Worm (Caenorhabditis elegans) whole organism, early embryonic: ENCODE measurements around the gene srdh-1.

Experiments used
- aly-1 ChIP-seq: sonication (generic microtip); optimal IDR thresholded peaks from 2 replicates; lab custom pipeline; 2016; ENCODE audit warnings: missing genetic modification characterization, missing compliant biosample characterization
- ama-1 ChIP-seq: fragments of 150-350 bp; optimal IDR thresholded peaks from 2 replicates; lab custom pipeline; 2014
- ceh-13 ChIP-seq: fragments of 200-800 bp; sonication (Bioruptor generic); optimal IDR thresholded peaks from 2 replicates; lab custom pipeline; 2018; ENCODE audit warnings: mild to moderate bottlenecking, missing genetic modification characterization, missing compliant biosample characterization
- ets-7 ChIP-seq: sonication (generic microtip); optimal IDR thresholded peaks from 2 replicates; lab custom pipeline; 2016; ENCODE audit warnings: missing genotype, missing genetic modification characterization, missing compliant biosample characterization
- flt-1 ChIP-seq: fragments of 200-800 bp; sonication (Bioruptor generic); IDR thresholded peaks from 2 replicates; pipeline ENCODE4 v1.3.6; 2022; ENCODE audit warnings: missing genetic modification characterization, missing compliant biosample characterization
- hmbx-1 ChIP-seq: sonication (generic microtip); optimal IDR thresholded peaks from 2 replicates; lab custom pipeline; 2016; ENCODE audit warnings: mild to moderate bottlenecking, missing genetic modification characterization, missing compliant biosample characterization
- hmg-4 ChIP-seq: fragments of 200-800 bp; sonication (Bioruptor generic); optimal IDR thresholded peaks from 2 replicates; lab custom pipeline; 2018; ENCODE audit warnings: mild to moderate bottlenecking, missing genetic modification characterization, missing compliant biosample characterization
- hnd-1 ChIP-seq: sonication (generic microtip); optimal IDR thresholded peaks from 2 replicates; lab custom pipeline; 2016; ENCODE audit warnings: missing genetic modification characterization, missing compliant biosample characterization
- pes-1 ChIP-seq: fragments of 200-800 bp; sonication (Bioruptor generic); IDR thresholded peaks from 2 replicates; pipeline ENCODE4 v1.3.6; 2022; ENCODE audit warnings: missing genetic modification reagents, missing genetic modification characterization, missing compliant biosample characterization
- scrt-1 ChIP-seq: fragments of 200-800 bp; sonication (Bioruptor generic); IDR thresholded peaks from 2 replicates; pipeline ENCODE4 v1.3.6; 2022; ENCODE audit warnings: missing genetic modification characterization, missing compliant biosample characterization
- sea-1 ChIP-seq: fragments of 200-800 bp; sonication (Bioruptor generic); conservative IDR thresholded peaks from 2 replicates; pipeline ENCODE4 v1.3.6; 2022; ENCODE audit warnings: missing genetic modification characterization, missing compliant biosample characterization
- tbx-37 ChIP-seq: fragments of 200-800 bp; sonication (Bioruptor generic); conservative IDR thresholded peaks from 2 replicates; pipeline ENCODE4 v1.3.6; 2022; ENCODE audit warnings: missing genetic modification reagents, missing genetic modification characterization, missing compliant biosample characterization

ce11 chrII:8266559-8266958 is 2.1 kb downstream of the srdh-1 start:
- TF ChIP-seq pes-1 (GFP tag; lab: Robert Waterston, UW) (no peak), hmbx-1 (no peak), flt-1 (GFP tag; lab: Robert Waterston, UW) (no peak), scrt-1 (GFP tag; lab: Robert Waterston, UW) (no peak), sea-1 (no peak), ceh-13 (GFP tag; lab: Kevin White, UChicago) (no peak), ama-1 (lab: Kevin White, UChicago) (no peak), hnd-1 (no peak), hmg-4 (GFP tag; lab: Kevin White, UChicago) (no peak), ets-7 (no peak), aly-1 (tag; lab: Kevin White, UChicago) (no peak), tbx-37 (GFP tag; lab: Robert Waterston, UW) (no peak)
